Fruit fly (Drosophila melanogaster) whole organism: ENCODE measurements around the gene CycT.

Experiments
- CG8478 ChIP-seq: fragments of >200 bp; optimal IDR thresholded peaks from 2 replicates; lab custom pipeline; 2018; ENCODE audit warnings: inconsistent platforms
- Dll ChIP-seq: fragments of >200 bp; optimal IDR thresholded peaks from 2 replicates; lab custom pipeline; 2017
- EcR ChIP-seq, 2 experiments: fragments of >200 bp; optimal IDR thresholded peaks; 2 replicates each; lab custom pipeline; 2017; ENCODE audit warnings: missing biosample characterization in 2 of 2, missing genetic modification characterization in 2 of 2, missing genetic modification reagents in 2 of 2
- pan ChIP-seq: fragments of >200 bp; optimal IDR thresholded peaks from 2 replicates; lab custom pipeline; 2017
- psq ChIP-seq: fragments of >200 bp; optimal IDR thresholded peaks from 2 replicates; lab custom pipeline; 2017
- usp ChIP-seq: fragments of >200 bp; optimal IDR thresholded peaks from 2 replicates; lab custom pipeline; 2017; ENCODE audit warnings: missing biosample characterization, missing genetic modification characterization, mixed read lengths

Gene CycT

DNA sequence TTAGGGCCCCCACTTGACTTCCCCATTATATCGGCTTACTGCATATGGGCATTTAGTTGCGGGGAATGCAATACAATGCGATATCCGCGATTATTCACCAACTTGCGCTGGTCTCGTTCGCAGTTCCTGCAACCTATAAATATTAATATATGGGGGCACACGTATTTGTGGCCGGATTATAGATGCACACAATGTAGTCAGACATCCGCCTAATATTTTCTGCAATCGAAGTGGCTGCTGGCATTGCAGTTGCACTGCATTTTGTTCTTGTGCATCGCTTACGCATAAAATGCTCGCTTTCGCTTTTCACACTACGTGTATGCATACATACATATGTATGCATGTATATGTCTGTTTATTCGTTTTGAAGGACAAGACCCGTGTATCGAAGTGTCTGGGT is 31.1 kb upstream of the CycT start:
- TF ChIP-seq EcR (GFP tag; optimal IDR thresholded peaks at IDR 0.05; lab: Kevin White, UChicago) (no peak), pan (lab: Kevin White, UChicago) (no peak), Dll (lab: Kevin White, UChicago) (no peak), CG8478 (lab: Kevin White, UChicago) (no peak)

DNA sequence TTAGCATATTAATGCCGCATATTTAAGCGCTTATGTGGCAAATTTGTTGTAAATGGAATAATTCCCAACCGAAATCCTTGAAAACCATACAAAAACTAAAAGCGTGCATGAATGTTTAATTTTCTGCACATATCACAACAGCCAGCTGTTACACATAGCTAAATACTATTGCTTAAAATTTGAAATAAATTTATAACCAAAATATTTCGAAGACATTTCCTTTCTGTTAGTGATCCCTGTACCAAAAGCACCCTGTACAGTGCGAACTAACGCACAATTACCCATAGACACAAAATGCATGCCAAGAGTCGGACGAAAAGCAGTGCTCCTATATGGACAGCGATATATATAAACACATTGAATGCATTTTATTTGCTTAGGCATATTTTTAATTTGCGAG is 30.3 kb upstream of the CycT start:
- TF ChIP-seq EcR (GFP tag; optimal IDR thresholded peaks at IDR 0.05; lab: Kevin White, UChicago): no peak

DNA sequence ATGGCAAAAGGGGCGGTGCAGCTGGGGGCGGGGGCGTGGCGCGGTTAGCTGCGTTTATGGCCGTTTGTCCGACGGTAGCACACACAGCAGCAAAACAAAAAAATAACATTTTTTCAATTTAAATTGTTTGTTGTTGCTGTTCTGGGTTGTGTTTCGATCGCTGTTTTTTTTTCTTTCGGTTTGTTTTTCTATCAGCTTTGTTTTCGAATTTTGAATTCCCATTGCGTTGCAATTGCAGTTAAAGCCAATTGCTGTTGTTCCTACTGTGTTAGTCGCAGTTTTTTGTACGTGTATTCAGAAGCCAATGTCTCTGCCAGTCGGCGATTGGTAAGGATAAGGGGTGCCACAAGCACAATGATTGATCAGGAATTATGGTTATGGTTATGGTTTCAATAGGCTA is 29.7 kb upstream of the CycT start:
- TF ChIP-seq psq: no peak
- TF ChIP-seq Dll (lab: Kevin White, UChicago): no peak
- TF ChIP-seq pan (lab: Kevin White, UChicago): no peak
- no peak for TF ChIP-seq usp (GFP tag; lab: Kevin White, UChicago)
- TF ChIP-seq EcR (GFP tag; optimal IDR thresholded peaks at IDR 0.05; lab: Kevin White, UChicago): no peak
- TF ChIP-seq CG8478 (lab: Kevin White, UChicago): no peak

DNA sequence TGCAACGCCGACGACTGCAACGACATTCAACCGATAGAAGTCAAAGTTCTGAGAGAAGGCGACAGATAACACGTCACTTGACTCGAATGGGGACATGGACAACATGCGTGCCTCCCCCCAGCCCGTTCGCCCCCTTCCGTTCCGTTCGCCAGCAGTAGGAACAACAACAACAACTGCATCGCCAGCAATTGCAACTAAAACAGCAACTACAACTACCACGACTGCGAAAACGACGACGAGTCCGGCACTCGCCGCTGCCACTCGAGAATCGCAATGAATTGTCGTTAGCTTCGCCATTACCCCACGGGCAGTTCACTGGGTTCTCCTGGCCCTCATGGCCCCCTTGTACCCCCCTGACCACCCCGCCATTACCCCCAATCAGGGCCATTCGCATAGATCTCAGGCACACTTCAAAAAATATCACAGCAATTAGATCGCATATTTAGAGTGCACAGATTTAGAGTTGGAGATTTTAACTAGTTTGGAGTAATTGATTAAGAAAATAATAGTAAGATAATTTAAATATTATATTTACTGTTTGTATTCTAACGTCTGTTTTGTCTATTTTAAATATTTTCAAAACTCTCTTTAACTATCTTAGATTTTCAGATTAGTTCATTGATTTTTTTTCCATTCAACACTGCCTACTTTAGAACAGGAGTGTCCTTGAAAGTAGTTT is 28.9 kb upstream of the CycT start:
- TF ChIP-seq usp (GFP tag; lab: Kevin White, UChicago) (no peak), Dll (lab: Kevin White, UChicago) (no peak), CG8478 (lab: Kevin White, UChicago) (no peak), EcR (GFP tag; optimal IDR thresholded peaks at IDR 0.05; lab: Kevin White, UChicago) (no peak), pan (lab: Kevin White, UChicago) (no peak), psq (no peak)

DNA sequence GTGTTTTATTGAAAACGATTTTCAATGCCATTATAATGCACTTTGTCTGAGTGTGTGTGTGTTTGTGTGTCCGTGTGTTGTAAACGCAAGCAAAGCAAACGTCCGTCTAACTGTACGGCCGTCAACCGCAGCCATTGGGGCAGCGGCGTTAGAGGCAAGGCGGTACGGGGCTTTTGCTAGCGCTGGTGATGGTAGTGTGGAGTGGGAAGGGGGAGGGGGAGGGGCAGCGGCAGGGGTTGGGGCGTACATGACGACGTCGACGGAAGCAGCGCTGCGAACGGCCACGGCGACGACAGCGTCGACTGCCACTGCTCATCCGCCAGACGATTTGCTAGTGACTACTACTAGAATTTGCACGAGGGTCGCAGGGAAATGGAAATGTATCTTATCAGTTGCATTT is 27.1 kb upstream of the CycT start:
- TF ChIP-seq CG8478 (lab: Kevin White, UChicago): no peak
- TF ChIP-seq Dll (lab: Kevin White, UChicago): no peak
- no peak for TF ChIP-seq pan (lab: Kevin White, UChicago)
- no peak for TF ChIP-seq EcR (GFP tag; optimal IDR thresholded peaks at IDR 0.05; lab: Kevin White, UChicago)
- no peak for TF ChIP-seq usp (GFP tag; lab: Kevin White, UChicago)
- TF ChIP-seq psq: no peak

DNA sequence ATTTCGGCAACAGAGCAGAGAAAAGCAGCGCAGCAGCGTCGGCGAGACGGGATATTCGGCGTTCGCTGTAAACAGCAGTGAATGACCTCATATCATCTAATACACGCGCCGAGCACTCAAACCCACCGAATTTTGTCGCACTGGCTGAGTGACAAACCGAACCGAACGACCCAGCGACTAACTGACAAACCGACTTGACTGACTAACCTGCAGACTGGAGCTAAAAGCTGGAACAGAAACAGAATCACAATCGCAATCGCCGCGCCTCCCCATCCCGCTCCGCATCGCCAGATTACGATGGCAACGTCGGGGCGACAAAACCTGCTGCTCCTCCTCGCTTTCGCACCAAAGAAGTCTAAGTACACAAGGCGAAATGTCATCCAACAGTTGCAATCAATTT is 22.0 kb upstream of the CycT start:
- TF ChIP-seq EcR (GFP tag; optimal IDR thresholded peaks at IDR 0.05; lab: Kevin White, UChicago): peak in 1 of 2 experiments; percentile 40
- no peak for TF ChIP-seq CG8478 (lab: Kevin White, UChicago)
- no peak for TF ChIP-seq Dll (lab: Kevin White, UChicago)

DNA sequence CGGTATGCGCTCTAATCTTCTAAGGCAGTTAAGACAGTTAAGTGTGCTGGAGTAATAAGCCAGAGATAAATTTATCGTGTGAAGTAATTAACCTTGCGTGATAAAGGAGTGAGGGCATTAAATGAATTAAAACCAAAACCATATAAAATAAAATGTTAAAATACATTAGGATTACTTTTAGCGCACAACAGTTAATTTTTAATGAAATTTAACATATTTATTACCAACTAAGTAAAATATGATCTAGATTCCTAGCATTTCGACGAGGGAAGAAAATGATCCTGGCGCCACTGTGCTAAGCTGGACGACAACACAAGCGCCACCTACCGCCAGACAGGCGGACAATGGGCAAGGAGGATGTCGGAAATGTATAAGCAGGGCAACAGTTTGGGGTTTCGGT is 21.5 kb upstream of the CycT start:
- TF ChIP-seq Dll (lab: Kevin White, UChicago) (no peak), EcR (GFP tag; optimal IDR thresholded peaks at IDR 0.05; lab: Kevin White, UChicago) (no peak), usp (GFP tag; lab: Kevin White, UChicago) (no peak), CG8478 (lab: Kevin White, UChicago) (no peak)

DNA sequence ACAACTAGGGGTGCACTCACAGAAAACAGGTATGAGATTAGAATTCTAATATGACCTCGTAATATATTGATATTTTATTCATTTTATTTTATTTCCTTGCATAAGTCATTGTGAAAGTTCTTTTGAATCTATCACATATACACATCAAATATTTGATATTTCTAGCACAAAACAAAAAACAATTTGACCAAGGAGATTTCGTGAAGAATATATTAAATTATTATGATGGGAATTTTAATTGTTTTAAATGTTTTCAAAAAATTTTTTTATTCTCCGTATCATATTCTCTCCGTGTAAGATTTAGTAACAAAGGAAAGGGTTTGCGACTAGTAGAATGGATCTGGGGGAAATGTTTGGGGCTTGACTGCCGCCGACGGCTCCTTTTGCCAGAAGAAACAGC is 20.8 kb upstream of the CycT start:
- no peak for TF ChIP-seq pan (lab: Kevin White, UChicago)
- TF ChIP-seq usp (GFP tag; lab: Kevin White, UChicago): no peak

DNA sequence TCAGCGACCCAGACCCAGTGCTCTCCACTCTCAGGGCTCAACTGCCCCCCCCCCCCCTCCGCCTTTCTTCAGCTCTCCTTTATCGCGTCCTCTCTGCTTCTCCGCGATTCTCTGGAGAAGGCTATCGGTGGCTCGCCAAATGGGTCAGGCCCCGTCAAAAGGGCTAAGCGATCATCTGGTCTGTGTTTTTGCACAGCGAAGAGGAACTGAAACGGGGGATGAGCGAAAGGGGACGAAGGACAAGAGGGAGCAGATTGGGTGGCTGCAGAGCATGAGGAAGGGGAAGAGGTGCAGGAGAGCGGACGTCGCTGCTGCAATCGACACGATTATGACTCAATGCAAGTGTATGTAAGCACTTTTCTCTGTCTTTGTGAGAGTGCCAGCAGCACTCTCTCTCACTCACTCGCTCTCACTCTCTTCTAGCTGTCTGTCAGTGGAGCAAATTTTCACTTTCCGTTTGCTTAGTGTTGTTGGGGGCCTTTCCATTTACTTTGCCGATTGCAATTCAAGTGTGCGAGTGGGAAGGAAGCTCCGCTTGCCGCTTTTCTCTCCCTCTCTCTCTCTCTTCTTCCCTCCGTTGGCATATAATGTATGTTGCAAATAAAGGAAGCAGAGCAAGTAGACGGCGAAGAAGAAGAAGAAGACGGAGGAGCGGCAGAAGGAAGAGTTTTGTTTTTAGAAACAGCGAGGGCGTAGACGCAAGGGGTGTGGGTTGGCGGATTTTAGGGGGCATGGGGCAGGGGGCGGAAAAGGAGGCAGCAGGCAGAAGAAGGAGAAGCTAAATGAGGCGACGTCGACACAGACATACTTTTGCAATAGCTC is 20.2 kb upstream of the CycT start:
- peak; percentile 93 for TF ChIP-seq Dll (lab: Kevin White, UChicago)
- peak in 1 of 2 experiments; percentile 75 for TF ChIP-seq EcR (GFP tag; optimal IDR thresholded peaks at IDR 0.05; lab: Kevin White, UChicago)
- peak; percentile 16 for TF ChIP-seq CG8478 (lab: Kevin White, UChicago)
- TF ChIP-seq pan (lab: Kevin White, UChicago): no peak

DNA sequence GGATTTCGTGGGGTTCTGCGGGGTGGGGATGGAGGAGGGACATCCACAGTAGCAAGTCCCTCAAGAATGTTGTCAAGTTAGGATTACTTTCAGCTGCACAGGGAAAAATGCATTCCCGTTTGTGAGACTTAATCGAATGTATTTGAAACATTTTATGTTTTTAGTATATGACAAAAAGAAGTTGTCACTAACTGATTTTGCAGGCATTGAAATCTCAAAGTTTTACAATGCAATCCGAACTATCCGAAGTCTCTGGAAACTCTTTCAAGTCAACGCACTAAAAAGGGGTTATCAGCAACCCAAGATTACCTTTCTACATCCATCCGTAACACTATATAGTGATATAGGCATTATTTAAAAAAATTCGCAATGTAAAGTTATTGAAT is 19.3 kb upstream of the CycT start:
- TF ChIP-seq usp (GFP tag; lab: Kevin White, UChicago) (no peak), CG8478 (lab: Kevin White, UChicago) (no peak), pan (lab: Kevin White, UChicago) (no peak), Dll (lab: Kevin White, UChicago) (no peak), EcR (GFP tag; optimal IDR thresholded peaks at IDR 0.05; lab: Kevin White, UChicago) (no peak), psq (no peak)

DNA sequence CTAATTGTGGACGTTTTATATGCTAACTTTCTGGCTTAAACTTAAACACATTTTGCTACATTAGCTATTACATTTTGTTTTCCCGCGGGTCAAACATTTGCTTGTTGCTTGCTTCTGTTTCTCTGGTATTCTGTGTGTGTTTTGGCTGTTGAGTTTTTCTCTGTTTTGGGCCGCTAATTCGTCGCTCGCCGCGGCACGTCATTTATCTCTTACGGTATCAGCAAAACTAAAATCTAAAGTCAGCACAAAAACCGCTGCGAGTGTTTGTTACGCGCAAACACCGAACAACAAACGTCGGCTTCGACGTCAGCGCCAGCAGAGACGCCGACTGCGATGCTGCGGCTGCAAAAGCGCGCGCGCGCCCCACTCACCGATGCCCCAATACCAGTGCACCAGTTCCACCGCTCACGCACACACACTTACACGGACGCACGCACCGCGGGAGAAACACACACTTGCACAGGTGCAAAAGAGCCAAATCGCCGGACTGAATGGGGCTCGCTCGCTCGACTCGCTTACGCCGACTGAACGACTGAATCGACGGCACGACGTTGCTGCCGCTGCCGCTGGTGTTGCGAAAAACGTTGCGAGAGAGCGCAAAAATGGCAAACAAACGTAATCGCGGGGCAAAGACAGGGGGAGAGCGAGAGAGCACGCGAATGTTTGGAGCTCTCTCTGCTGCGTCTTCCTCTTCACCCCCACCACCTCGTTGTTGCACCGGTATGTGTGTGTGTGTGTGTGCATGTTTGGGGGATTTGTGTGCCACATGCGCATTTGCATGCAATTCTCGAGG is 18.7 kb upstream of the CycT start:
- no peak for TF ChIP-seq pan (lab: Kevin White, UChicago)
- peak in 1 of 2 experiments; percentile 58 for TF ChIP-seq EcR (GFP tag; optimal IDR thresholded peaks at IDR 0.05; lab: Kevin White, UChicago)
- TF ChIP-seq usp (GFP tag; lab: Kevin White, UChicago): no peak
- peak; percentile 97 for TF ChIP-seq Dll (lab: Kevin White, UChicago)
- peak; percentile 11 for TF ChIP-seq CG8478 (lab: Kevin White, UChicago)
- no peak for TF ChIP-seq psq

DNA sequence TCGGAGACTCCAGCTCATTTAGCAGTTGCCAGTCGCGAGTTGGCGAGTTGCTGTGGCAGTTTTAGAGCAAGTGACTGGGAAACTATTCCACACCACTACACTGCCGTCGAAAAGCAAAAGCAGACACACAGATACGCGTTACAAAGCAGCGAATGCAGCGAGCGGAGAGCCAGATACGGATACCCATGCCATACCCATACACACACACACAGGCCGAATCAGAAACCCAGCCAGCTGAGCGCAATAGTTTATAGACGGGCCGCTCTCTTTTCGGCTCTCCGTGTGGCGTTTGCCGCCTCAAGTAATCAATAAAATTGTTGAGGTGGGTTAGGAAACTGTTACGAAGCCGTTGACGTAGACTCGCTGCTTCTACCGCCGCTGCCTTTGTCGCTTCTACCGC is 16.2 kb upstream of the CycT start:
- TF ChIP-seq psq (no peak), Dll (lab: Kevin White, UChicago) (peak; percentile 21), usp (GFP tag; lab: Kevin White, UChicago) (no peak), EcR (GFP tag; optimal IDR thresholded peaks at IDR 0.05; lab: Kevin White, UChicago) (peak in 1 of 2 experiments; percentile 67), pan (lab: Kevin White, UChicago) (no peak)
